Fruit fly (Drosophila melanogaster): ENCODE results near the gene CG33648.

CG33648 gene

dm6 chr2L:14553868-14554591, 29.9 kb downstream of the CG33648 start (continued):
- TF ChIP-seq ara (GFP tag; IDR thresholded peaks at IDR 0.05) (peak; percentile 93), CG12236 (GFP tag; optimal IDR thresholded peaks at IDR 0.05) (peak; percentile 49), fd102C (GFP tag; optimal IDR thresholded peaks at IDR 0.05) (peak; percentile 63), D (optimal IDR thresholded peaks at IDR 0.05) (no peak), D (GFP tag; optimal IDR thresholded peaks at IDR 0.05) (peak; percentile 63), NFAT (GFP tag; IDR thresholded peaks at IDR 0.05) (no peak), CG18764 (GFP tag; optimal IDR thresholded peaks at IDR 0.05) (peak; percentile 77), sob (GFP tag; IDR thresholded peaks at IDR 0.05) (peak; percentile 54; the same call in 1 of the 2 replicates), Usf (GFP tag; optimal IDR thresholded peaks at IDR 0.05) (peak; percentile 71), B-H2 (GFP tag; optimal IDR thresholded peaks at IDR 0.05) (no peak), dati (GFP tag; IDR thresholded peaks at IDR 0.05) (peak; percentile 67; the same call in 1 of the 2 replicates), Elba2 (GFP tag; optimal IDR thresholded peaks at IDR 0.05) (peak; percentile 64), dan (GFP tag; IDR thresholded peaks at IDR 0.05) (no peak; the same call in 1 of the 2 replicates), CG17568 (GFP tag; optimal IDR thresholded peaks at IDR 0.05) (no peak), CG6813 (GFP tag; optimal IDR thresholded peaks at IDR 0.05) (peak; percentile 77), row (GFP tag; IDR thresholded peaks at IDR 0.05) (peak; percentile 74), CG30431 (GFP tag; optimal IDR thresholded peaks at IDR 0.05) (peak; percentile 81), tap (tag; optimal IDR thresholded peaks at IDR 0.05) (peak; percentile 66), hb (GFP tag; IDR thresholded peaks at IDR 0.05; ENCODE audit: partially characterized antibody) (no peak), dmrt11E (tag; optimal IDR thresholded peaks at IDR 0.05) (peak; percentile 94), zf30C (GFP tag; optimal IDR thresholded peaks at IDR 0.05) (peak; percentile 83), ken (GFP tag; IDR thresholded peaks at IDR 0.05) (peak; percentile 73; the same call in 2 of the 3 replicates), TFAM (GFP tag; optimal IDR thresholded peaks at IDR 0.05) (peak; percentile 50), Fer1 (GFP tag; optimal IDR thresholded peaks at IDR 0.05) (peak; percentile 56), CG16813 (GFP tag; IDR thresholded peaks at IDR 0.05; ENCODE audit: partially characterized antibody) (no peak), CG12744 (GFP tag; optimal IDR thresholded peaks at IDR 0.05) (peak; percentile 50), CkIIα-i1 (GFP tag; IDR thresholded peaks at IDR 0.05) (no peak), CG17328 (GFP tag; IDR thresholded peaks at IDR 0.05) (peak; percentile 87), corto (GFP tag; optimal IDR thresholded peaks at IDR 0.05) (peak; percentile 75), stwl (tag; optimal IDR thresholded peaks at IDR 0.05) (peak; percentile 58), twi (tag; optimal IDR thresholded peaks at IDR 0.05) (peak; percentile 92), CG10274 (GFP tag; optimal IDR thresholded peaks at IDR 0.05) (peak; percentile 46), ato (GFP tag; IDR thresholded peaks at IDR 0.05; ENCODE audit: partially characterized antibody) (no peak), Deaf1 (tag; optimal IDR thresholded peaks at IDR 0.05) (peak; percentile 55), Vsx1 (GFP tag; optimal IDR thresholded peaks at IDR 0.05) (peak; percentile 36), YL-1 (GFP tag; optimal IDR thresholded peaks at IDR 0.05) (no peak), Bgb (GFP tag; IDR thresholded peaks at IDR 0.05; ENCODE audit: partially characterized antibody) (no peak), eyg (GFP tag; optimal IDR thresholded peaks at IDR 0.05) (peak; percentile 44), CG32772 (GFP tag; IDR thresholded peaks at IDR 0.05) (peak; percentile 84), trem (tag; optimal IDR thresholded peaks at IDR 0.05) (peak; percentile 81), Gsc (GFP tag; IDR thresholded peaks at IDR 0.05) (peak; percentile 68), Sry-β (GFP tag; optimal IDR thresholded peaks at IDR 0.05) (peak; percentile 9), Oli (tag; optimal IDR thresholded peaks at IDR 0.05) (peak; percentile 71), lov (optimal IDR thresholded peaks at IDR 0.05) (no peak), lov (GFP tag; IDR thresholded peaks at IDR 0.05) (peak; percentile 81; the same call in 2 of the 3 replicates), Pdp1 (GFP tag; optimal IDR thresholded peaks at IDR 0.05) (peak; percentile 69 to 79), Xrp1 (GFP tag; IDR thresholded peaks at IDR 0.05) (peak; percentile 93), ap (GFP tag; IDR thresholded peaks at IDR 0.05) (peak; percentile 48), pnt (GFP tag; optimal IDR thresholded peaks at IDR 0.05) (peak; percentile 89)

All from whole organism, embryonic.